Worm (Caenorhabditis elegans): Measurements from ENCODE around the gene M05D6.8.

DNA sequence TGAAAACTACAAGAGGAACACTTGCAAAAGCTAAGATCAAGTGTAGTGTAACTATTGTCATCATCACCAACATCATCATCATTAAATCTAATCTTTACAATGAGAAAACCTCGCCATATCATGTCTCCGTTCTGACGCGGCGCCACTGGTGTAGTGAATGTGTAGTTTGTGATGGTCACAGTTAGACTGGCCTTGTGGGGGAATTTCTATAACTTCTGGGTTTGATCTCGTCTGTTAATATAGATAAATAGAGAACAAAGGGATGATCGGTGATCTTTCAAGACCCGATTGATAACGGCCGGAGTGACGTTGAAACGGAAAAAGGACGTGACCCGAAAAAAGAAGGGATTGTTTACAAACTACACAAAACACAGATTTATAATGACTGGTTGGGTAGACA lies 30.2 kb downstream of the M05D6.8 start:
- TF ChIP-seq ztf-23 (GFP tag; IDR thresholded peaks at IDR 0.05) (no peak), klf-2 (GFP tag; conservative IDR thresholded peaks at IDR 0.05) (no peak), med-1 (GFP tag; optimal IDR thresholded peaks at IDR 0.05; ENCODE audit: insufficient read depth) (no peak), ztf-29 (GFP tag; IDR thresholded peaks at IDR 0.05) (no peak), cog-1 (tag; optimal IDR thresholded peaks at IDR 0.05) (no peak), T22C8.4 (GFP tag; IDR thresholded peaks at IDR 0.05) (no peak)
